Worm (Caenorhabditis elegans): Measurements from ENCODE around the gene Y54G2A.76.

Gene Y54G2A.76

DNA sequence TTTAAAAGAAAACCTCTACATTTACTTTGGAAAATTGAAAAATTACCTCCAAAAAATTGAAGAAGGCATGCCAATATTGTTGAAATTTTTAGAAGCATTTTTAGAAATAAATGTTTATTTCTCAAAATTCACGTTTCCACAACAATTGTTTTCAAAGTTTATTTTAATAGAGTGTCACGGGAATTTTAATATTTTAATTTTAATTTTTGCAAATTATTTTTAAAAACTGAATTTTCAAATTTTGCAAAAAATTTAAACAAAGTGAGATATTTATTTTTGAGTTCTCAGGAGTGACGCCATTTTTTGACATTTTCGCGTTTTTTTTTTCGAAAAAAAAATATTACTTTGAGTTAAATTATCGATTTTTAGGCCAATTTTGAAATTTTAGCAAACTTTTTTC is 44.0 kb downstream of the Y54G2A.76 start, which contains the start of gene Y54G2A.49:
Gene Y54G2A.49 (minus strand): TSS at position 101 of the 400 bp plus-strand sequence.
- no peak for TF ChIP-seq flh-1 (GFP tag; optimal IDR thresholded peaks at IDR 0.05)
- no peak for TF ChIP-seq unc-62 (GFP tag; optimal IDR thresholded peaks at IDR 0.05)
- no peak for TF ChIP-seq mls-2 (tag; optimal IDR thresholded peaks at IDR 0.05)
- TF ChIP-seq nhr-237 (tag; optimal IDR thresholded peaks at IDR 0.05): no peak
- no peak for TF ChIP-seq blmp-1 (tag; optimal IDR thresholded peaks at IDR 0.05)
- TF ChIP-seq tbx-8 (GFP tag; optimal IDR thresholded peaks at IDR 0.05): no peak
- no peak for TF ChIP-seq elt-1 (tag; optimal IDR thresholded peaks at IDR 0.05; ENCODE audit: borderline replicate concordance, insufficient read depth)

DNA sequence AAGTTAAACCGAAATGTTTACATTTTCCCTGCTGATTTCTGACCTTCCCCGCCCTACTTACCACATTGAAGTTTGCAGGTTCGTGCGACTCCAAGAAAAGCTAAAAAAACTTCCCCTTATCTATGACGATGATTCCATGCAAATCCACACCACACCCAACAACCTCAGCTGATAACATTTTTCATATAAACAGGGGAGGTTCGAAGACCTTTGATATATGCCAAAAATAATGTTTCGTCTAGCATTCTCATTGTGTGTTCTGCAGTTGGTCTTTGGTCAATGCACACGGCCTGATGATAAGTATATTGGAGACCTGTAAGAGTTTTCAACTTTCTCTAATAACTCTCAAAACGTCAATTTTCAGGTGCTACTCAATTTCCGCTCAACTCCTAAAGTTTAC is 45.0 kb downstream of the Y54G2A.76 start:
- TF ChIP-seq lin-13 (tag; optimal IDR thresholded peaks at IDR 0.05): no peak
- no peak for TF ChIP-seq nhr-76 (tag; optimal IDR thresholded peaks at IDR 0.05)
- no peak for TF ChIP-seq blmp-1 (tag; optimal IDR thresholded peaks at IDR 0.05)
- no peak for TF ChIP-seq flh-1 (GFP tag; optimal IDR thresholded peaks at IDR 0.05)
- no peak for TF ChIP-seq ceh-43 (GFP tag; optimal IDR thresholded peaks at IDR 0.05)
- TF ChIP-seq bed-3 (GFP tag; optimal IDR thresholded peaks at IDR 0.05): no peak
- no peak for TF ChIP-seq sptf-1 (tag; optimal IDR thresholded peaks at IDR 0.05)
- no peak for TF ChIP-seq lsy-2 (tag; optimal IDR thresholded peaks at IDR 0.05)
- no peak for TF ChIP-seq nhr-2 (tag; optimal IDR thresholded peaks at IDR 0.05)
- no peak for TF ChIP-seq zip-8 (tag; optimal IDR thresholded peaks at IDR 0.05)
- no peak for TF ChIP-seq unc-39 (tag; optimal IDR thresholded peaks at IDR 0.05)
- no peak for TF ChIP-seq ztf-11 (tag; optimal IDR thresholded peaks at IDR 0.05)

DNA sequence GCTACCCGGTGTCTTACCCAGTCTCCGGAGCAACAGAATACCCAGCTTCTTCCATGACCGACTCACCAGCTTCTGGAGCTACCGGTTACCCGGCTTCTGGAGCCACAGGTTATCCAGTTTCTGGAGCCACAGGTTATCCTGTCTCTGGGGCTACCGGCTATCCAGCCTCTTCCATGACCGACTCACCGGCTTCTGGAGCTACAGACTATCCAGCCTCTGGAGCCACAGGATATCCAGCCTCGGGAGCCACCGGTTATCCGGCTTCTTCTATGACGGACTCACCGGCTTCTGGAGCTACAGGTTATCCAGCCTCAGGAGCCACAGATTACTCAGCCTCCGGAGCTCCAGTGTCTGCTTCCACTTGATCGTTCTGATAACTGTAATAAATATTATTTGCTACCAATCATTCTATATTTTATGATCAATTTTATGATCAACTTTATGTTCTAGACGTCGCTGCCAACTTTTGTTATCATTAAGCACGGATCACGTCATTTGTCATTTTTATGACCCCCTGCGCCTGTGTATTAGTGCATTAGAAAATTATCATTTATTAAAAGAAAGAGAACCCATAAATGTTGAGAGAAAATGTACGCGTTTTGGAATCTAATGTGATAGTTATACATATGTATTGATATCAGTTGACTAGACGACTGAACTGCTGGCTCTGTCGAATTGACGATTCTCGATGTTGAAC is 46.0 kb downstream of the Y54G2A.76 start:
- no peak for TF ChIP-seq unc-120 (tag; optimal IDR thresholded peaks at IDR 0.05; ENCODE audit: poor library complexity, severe bottlenecking)
- no peak for TF ChIP-seq ces-1 (GFP tag; optimal IDR thresholded peaks at IDR 0.05)
- no peak for TF ChIP-seq sptf-1 (tag; optimal IDR thresholded peaks at IDR 0.05)
- TF ChIP-seq ham-2 (GFP tag; optimal IDR thresholded peaks at IDR 0.05): no peak
- TF ChIP-seq bed-3 (GFP tag; optimal IDR thresholded peaks at IDR 0.05): no peak
- no peak for TF ChIP-seq ztf-11 (tag; optimal IDR thresholded peaks at IDR 0.05)
- TF ChIP-seq mab-5 (tag; optimal IDR thresholded peaks at IDR 0.05): no peak
- TF ChIP-seq mls-2 (tag; optimal IDR thresholded peaks at IDR 0.05): no peak
- TF ChIP-seq hlh-1 (tag; optimal IDR thresholded peaks at IDR 0.05): no peak
- TF ChIP-seq tbx-8 (GFP tag; optimal IDR thresholded peaks at IDR 0.05): no peak
- no peak for TF ChIP-seq drap-1 (GFP tag; optimal IDR thresholded peaks at IDR 0.05)
- TF ChIP-seq ceh-43 (GFP tag; optimal IDR thresholded peaks at IDR 0.05): no peak
- no peak for TF ChIP-seq M03D4.4 (tag; optimal IDR thresholded peaks at IDR 0.05)
- no peak for TF ChIP-seq nhr-237 (tag; optimal IDR thresholded peaks at IDR 0.05)
- no peak for TF ChIP-seq nhr-12 (tag; optimal IDR thresholded peaks at IDR 0.05)
- TF ChIP-seq lsy-2 (tag; optimal IDR thresholded peaks at IDR 0.05): no peak
- TF ChIP-seq nhr-28 (tag; optimal IDR thresholded peaks at IDR 0.05): no peak
- TF ChIP-seq unc-39 (tag; optimal IDR thresholded peaks at IDR 0.05): no peak
- TF ChIP-seq zip-8 (tag; optimal IDR thresholded peaks at IDR 0.05): no peak

DNA sequence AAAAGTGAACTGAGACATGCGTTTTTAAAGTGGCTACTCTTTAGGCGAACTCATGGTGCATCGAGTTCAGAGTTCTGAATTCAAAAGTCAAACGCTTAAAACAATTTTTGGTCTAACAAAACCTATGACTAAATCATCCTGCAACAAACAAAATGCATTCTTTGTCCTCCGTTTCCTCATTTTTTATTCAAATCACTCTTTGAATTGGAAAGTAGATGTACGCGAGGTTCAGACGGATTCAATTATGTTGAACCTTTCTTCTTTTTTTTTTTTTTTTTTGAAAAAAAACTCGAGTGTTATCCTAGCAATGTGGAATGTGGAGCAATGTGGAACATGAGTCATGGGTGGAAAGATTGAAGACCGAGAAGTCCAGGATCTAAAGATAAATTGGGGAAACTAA is 49.5 kb downstream of the Y54G2A.76 start:
- no peak for TF ChIP-seq flh-1 (GFP tag; optimal IDR thresholded peaks at IDR 0.05)
- no peak for TF ChIP-seq sem-2 (GFP tag; optimal IDR thresholded peaks at IDR 0.05)
